Fruit fly (Drosophila melanogaster): ENCODE measurements around the gene ATPsynO.
A peak's percentile ranks its signal among the peaks of the same experiment; 100 is the strongest.

Gene ATPsynO

dm6 chr3R:15265406-15266040 is at the start of gene ATPsynO:
Gene ATPsynO (plus strand): TSS chr3R:15265591.
- no peak for TF ChIP-seq CG8478 (optimal IDR thresholded peaks at IDR 0.05)
- peak in 1 of 2 experiments; percentile 45 for TF ChIP-seq CTCF (optimal IDR thresholded peaks at IDR 0.05)

- no peak for TF ChIP-seq CG8478 (optimal IDR thresholded peaks at IDR 0.05)
- no peak for TF ChIP-seq CTCF (optimal IDR thresholded peaks at IDR 0.05)
Measured at dm6 chr3R:15218824-15219576, 46.4 kb upstream of the ATPsynO start, which contains the start of the genes SIDL and CG12241. Gene SIDL (minus strand): TSS chr3R:15218874. Gene CG12241 (plus strand): TSS chr3R:15219256.

- TF ChIP-seq CTCF (optimal IDR thresholded peaks at IDR 0.05) (no peak), CG8478 (optimal IDR thresholded peaks at IDR 0.05) (no peak)
Measured at dm6 chr3R:15222973-15223372, 42.4 kb upstream of the ATPsynO start, which contains the start of gene Polr2G. Gene Polr2G (minus strand): TSS chr3R:15223180.

- TF ChIP-seq CTCF (optimal IDR thresholded peaks at IDR 0.05) (no peak), CG8478 (optimal IDR thresholded peaks at IDR 0.05) (no peak)
Measured at dm6 chr3R:15225279-15225730, 40.1 kb upstream of the ATPsynO start, which contains the start of the genes CG31344 and Caf1-55. Gene CG31344 (minus strand): TSS chr3R:15225329. Gene Caf1-55 (plus strand): TSS chr3R:15225576.

- TF ChIP-seq CTCF (optimal IDR thresholded peaks at IDR 0.05) (no peak), CG8478 (optimal IDR thresholded peaks at IDR 0.05) (no peak)
Measured at dm6 chr3R:15229329-15229876, 36.0 kb upstream of the ATPsynO start, which contains the start of the genes Art3 and mRpS10. Gene Art3 (minus strand): TSS chr3R:15229408. Gene mRpS10 (plus strand): TSS chr3R:15229665.

dm6 chr3R:15230285-15230684 is 35.1 kb upstream of the ATPsynO start, which contains the start of gene CG34316:
Gene CG34316 (plus strand): TSS chr3R:15230585.
- TF ChIP-seq CTCF (optimal IDR thresholded peaks at IDR 0.05) (no peak), CG8478 (optimal IDR thresholded peaks at IDR 0.05) (no peak)

dm6 chr3R:15231635-15232138 is 33.7 kb upstream of the ATPsynO start:
- no peak for TF ChIP-seq CTCF (optimal IDR thresholded peaks at IDR 0.05)
- TF ChIP-seq CG8478 (optimal IDR thresholded peaks at IDR 0.05), result no peak

- TF ChIP-seq CTCF (optimal IDR thresholded peaks at IDR 0.05), result peak in 1 of 2 experiments; percentile 6
- no peak for TF ChIP-seq CG8478 (optimal IDR thresholded peaks at IDR 0.05)
Measured at dm6 chr3R:15242186-15243045, 23.0 kb upstream of the ATPsynO start, which contains the start of the genes tefu and Hsc70-4. Gene tefu (minus strand): TSS chr3R:15242236. Gene Hsc70-4 (plus strand): TSS chr3R:15242687.

- TF ChIP-seq CG8478 (optimal IDR thresholded peaks at IDR 0.05), result no peak
- TF ChIP-seq CTCF (optimal IDR thresholded peaks at IDR 0.05), result no peak
Measured at dm6 chr3R:15243046-15243356, 22.4 kb upstream of the ATPsynO start.

dm6 chr3R:15243452-15243851 is 21.9 kb upstream of the ATPsynO start:
- TF ChIP-seq CTCF (optimal IDR thresholded peaks at IDR 0.05), result no peak
- TF ChIP-seq CG8478 (optimal IDR thresholded peaks at IDR 0.05), result no peak

dm6 chr3R:15246601-15247000 is 18.8 kb upstream of the ATPsynO start:
- TF ChIP-seq CTCF (optimal IDR thresholded peaks at IDR 0.05) (no peak), CG8478 (optimal IDR thresholded peaks at IDR 0.05) (no peak)

- no peak for TF ChIP-seq CG8478 (optimal IDR thresholded peaks at IDR 0.05)
- no peak for TF ChIP-seq CTCF (optimal IDR thresholded peaks at IDR 0.05)
Measured at dm6 chr3R:15249037-15249436, 16.4 kb upstream of the ATPsynO start, which contains the start of gene Amt. Gene Amt (minus strand): TSS chr3R:15249137.

dm6 chr3R:15249735-15250134 is 15.7 kb upstream of the ATPsynO start, which contains the start of gene CG42404:
Gene CG42404 (plus strand): TSS chr3R:15250094.
- TF ChIP-seq CG8478 (optimal IDR thresholded peaks at IDR 0.05) (no peak), CTCF (optimal IDR thresholded peaks at IDR 0.05) (peak in 1 of 2 experiments; percentile 11)

dm6 chr3R:15250454-15250853 is 14.9 kb upstream of the ATPsynO start:
- no peak for TF ChIP-seq CTCF (optimal IDR thresholded peaks at IDR 0.05)
- no peak for TF ChIP-seq CG8478 (optimal IDR thresholded peaks at IDR 0.05)

Data from S2 (cell line).